Worm (Caenorhabditis elegans) whole organism, L1 larva: ENCODE results near the gene Y73B6BL.289.

Source experiments
- C16A3.4 ChIP-seq: fragments of 150-350 bp; optimal IDR thresholded peaks from 2 replicates; lab custom pipeline; 2014; ENCODE audit warnings: missing biosample characterization, missing genetic modification characterization
- C34B4.2 ChIP-seq: sonication (generic microtip); optimal IDR thresholded peaks from 2 replicates; lab custom pipeline; 2017; ENCODE audit warnings: mild to moderate bottlenecking, missing genetic modification characterization, missing compliant biosample characterization
- Y116A8C.19 ChIP-seq: sonication (generic microtip); optimal IDR thresholded peaks from 2 replicates; lab custom pipeline; 2016; ENCODE audit warnings: missing compliant biosample characterization, missing genetic modification characterization, borderline replicate concordance
- ama-1 ChIP-seq: fragments of 150-350 bp; optimal IDR thresholded peaks from 2 replicates; lab custom pipeline; 2014
- ceh-82 ChIP-seq, 3 experiments: fragments of 150-350 bp in 1 of 3; sonication (generic microtip) in 2 of 3; optimal IDR thresholded peaks; 2 replicates each; lab custom pipeline; 2014 to 2017; ENCODE audit warnings: missing biosample characterization in 3 of 3, missing genetic modification characterization in 3 of 3
- ceh-90 ChIP-seq: sonication (generic microtip); optimal IDR thresholded peaks from 2 replicates; lab custom pipeline; 2016; ENCODE audit warnings: missing genetic modification characterization, missing compliant biosample characterization
- ces-1 ChIP-seq: fragments of 150-350 bp; optimal IDR thresholded peaks from 2 replicates; lab custom pipeline; 2014; ENCODE audit warnings: missing biosample characterization, missing genetic modification reagents, missing genetic modification characterization
- efl-1 ChIP-seq, 4 experiments: fragments of 150-350 bp; optimal IDR thresholded peaks in 3 of 4; peaks in 1 of 4; 1 replicate in 1 of 4; 2 replicates in 3 of 4; lab custom pipeline; 2014; ENCODE audit warnings: missing biosample characterization in 2 of 4, missing genetic modification characterization in 2 of 4, missing genetic modification reagents in 2 of 4
- egl-13 ChIP-seq: sonication (generic microtip); optimal IDR thresholded peaks from 2 replicates; lab custom pipeline; 2016; ENCODE audit warnings: missing genotype, missing genetic modification reagents, missing genetic modification characterization, missing compliant biosample characterization
- egl-27 ChIP-seq, 2 experiments: fragments of 150-350 bp in 1 of 2; sonication (generic microtip); optimal IDR thresholded peaks; 3 replicates each; lab custom pipeline; 2017 to 2018; ENCODE audit warnings: missing biosample characterization in 2 of 2, missing genetic modification characterization in 2 of 2, missing genetic modification reagents in 2 of 2
- fkh-10 ChIP-seq: sonication (generic microtip); optimal IDR thresholded peaks from 2 replicates; lab custom pipeline; 2017; ENCODE audit warnings: missing biosample characterization, missing genetic modification reagents, missing genetic modification characterization
- fkh-4 ChIP-seq: sonication (generic microtip); optimal IDR thresholded peaks from 2 replicates; lab custom pipeline; 2016; ENCODE audit warnings: missing compliant biosample characterization, missing genetic modification characterization, borderline replicate concordance
- fkh-8 ChIP-seq: sonication (generic microtip); optimal IDR thresholded peaks from 2 replicates; lab custom pipeline; 2016; ENCODE audit warnings: mild to moderate bottlenecking, missing genetic modification characterization, missing compliant biosample characterization
- grh-1 ChIP-seq: fragments of 200-800 bp; sonication (Bioruptor generic); IDR thresholded peaks from 2 replicates; pipeline ENCODE4 v1.3.6; 2022; ENCODE audit warnings: missing genetic modification reagents, missing genetic modification characterization, missing compliant biosample characterization
- hlh-17 ChIP-seq: fragments of 200-800 bp; sonication (Bioruptor generic); optimal IDR thresholded peaks from 2 replicates; lab custom pipeline; 2018; ENCODE audit warnings: missing genetic modification characterization, mild to moderate bottlenecking, missing compliant biosample characterization, moderate library complexity, borderline replicate concordance
- lin-14 ChIP-seq: fragments of 200-800 bp; sonication (Bioruptor generic); optimal IDR thresholded peaks from 2 replicates; lab custom pipeline; 2018; ENCODE audit warnings: mild to moderate bottlenecking, missing genetic modification characterization, moderate library complexity, missing compliant biosample characterization
- lir-3 ChIP-seq: sonication (generic microtip); optimal IDR thresholded peaks from 2 replicates; lab custom pipeline; 2016; ENCODE audit warnings: mild to moderate bottlenecking, missing genetic modification characterization, moderate library complexity, missing compliant biosample characterization; ENCODE audit not compliant: poor library complexity
- mab-9 ChIP-seq: fragments of 200-800 bp; sonication (Bioruptor generic); IDR thresholded peaks from 2 replicates; pipeline ENCODE4 v1.3.6; 2022; ENCODE audit warnings: missing genetic modification reagents, missing genetic modification characterization, missing compliant biosample characterization
- mdl-1 ChIP-seq, 2 experiments: fragments of 150-350 bp; optimal IDR thresholded peaks; 2 replicates each; lab custom pipeline; 2014 to 2017; ENCODE audit warnings: missing biosample characterization in 2 of 2, missing genetic modification characterization in 2 of 2, inconsistent platforms in 1 of 2
- mep-1 ChIP-seq: fragments of 150-350 bp; optimal IDR thresholded peaks from 2 replicates; lab custom pipeline; 2014; ENCODE audit warnings: missing biosample characterization, missing genetic modification characterization
- nhr-11 ChIP-seq: fragments of 150-350 bp; optimal IDR thresholded peaks from 2 replicates; lab custom pipeline; 2014; ENCODE audit warnings: missing biosample characterization, missing genetic modification characterization
- nhr-19 ChIP-seq: fragments of 200-800 bp; sonication (Bioruptor generic); conservative IDR thresholded peaks from 2 replicates; pipeline ENCODE4 v1.3.6; 2022; ENCODE audit warnings: missing genetic modification characterization, missing compliant biosample characterization
- nhr-20 ChIP-seq: sonication (generic microtip); optimal IDR thresholded peaks from 2 replicates; lab custom pipeline; 2016; ENCODE audit warnings: mild to moderate bottlenecking, missing genetic modification characterization, missing compliant biosample characterization
- nhr-28 ChIP-seq: fragments of 150-350 bp; optimal IDR thresholded peaks from 2 replicates; lab custom pipeline; 2014; ENCODE audit warnings: missing biosample characterization, missing genetic modification characterization
- nhr-47 ChIP-seq: sonication (generic microtip); optimal IDR thresholded peaks from 2 replicates; lab custom pipeline; 2016; ENCODE audit warnings: mild to moderate bottlenecking, missing genetic modification characterization, moderate library complexity, missing compliant biosample characterization
- nhr-77 ChIP-seq: fragments of 150-350 bp; optimal IDR thresholded peaks from 2 replicates; lab custom pipeline; 2014; ENCODE audit warnings: missing biosample characterization, missing genetic modification characterization
- nhr-85 ChIP-seq: sonication (generic microtip); peaks from one replicate; lab custom pipeline; 2016; ENCODE audit warnings: missing genetic modification characterization, inconsistent platforms, missing compliant biosample characterization
- pax-3 ChIP-seq: fragments of 200-800 bp; sonication (Bioruptor generic); optimal IDR thresholded peaks from 2 replicates; lab custom pipeline; 2018; ENCODE audit warnings: mild to moderate bottlenecking, missing genetic modification characterization, moderate library complexity, missing compliant biosample characterization
- rnt-1 ChIP-seq: sonication (generic microtip); optimal IDR thresholded peaks from 2 replicates; lab custom pipeline; 2016; ENCODE audit warnings: mild to moderate bottlenecking, missing genetic modification characterization, moderate library complexity, missing compliant biosample characterization
- skn-1 ChIP-seq: fragments of 150-350 bp; optimal IDR thresholded peaks from 2 replicates; lab custom pipeline; 2014; ENCODE audit warnings: missing biosample characterization, missing genetic modification characterization
- snpc-4 ChIP-seq: fragments of 150-350 bp; optimal IDR thresholded peaks from 2 replicates; lab custom pipeline; 2014; ENCODE audit warnings: missing biosample characterization, missing genetic modification characterization
- unc-130 ChIP-seq: fragments of 150-350 bp; optimal IDR thresholded peaks from 2 replicates; lab custom pipeline; 2017; ENCODE audit warnings: missing biosample characterization, missing genetic modification characterization, inconsistent platforms
- unc-30 ChIP-seq: sonication (generic microtip); optimal IDR thresholded peaks from 2 replicates; lab custom pipeline; 2017; ENCODE audit warnings: missing biosample characterization, missing genetic modification characterization
- unc-62 ChIP-seq: fragments of 150-350 bp; optimal IDR thresholded peaks from 2 replicates; lab custom pipeline; 2014; ENCODE audit warnings: missing biosample characterization, missing genetic modification reagents, missing genetic modification characterization
- unc-86 ChIP-seq: sonication (generic microtip); optimal IDR thresholded peaks from 2 replicates; lab custom pipeline; 2016; ENCODE audit warnings: missing genetic modification characterization, missing compliant biosample characterization
- unc-98 ChIP-seq: fragments of 200-800 bp; sonication (Bioruptor generic); IDR thresholded peaks from 2 replicates; pipeline ENCODE4 v1.3.6; 2022; ENCODE audit warnings: missing genetic modification characterization, missing compliant biosample characterization
- xbp-1 ChIP-seq: sonication (generic microtip); optimal IDR thresholded peaks from 2 replicates; lab custom pipeline; 2016; ENCODE audit warnings: missing genetic modification characterization, missing compliant biosample characterization
- ztf-4 ChIP-seq: fragments of 150-350 bp; optimal IDR thresholded peaks from 2 replicates; lab custom pipeline; 2014; ENCODE audit warnings: missing biosample characterization, missing genetic modification characterization

Gene Y73B6BL.289

DNA sequence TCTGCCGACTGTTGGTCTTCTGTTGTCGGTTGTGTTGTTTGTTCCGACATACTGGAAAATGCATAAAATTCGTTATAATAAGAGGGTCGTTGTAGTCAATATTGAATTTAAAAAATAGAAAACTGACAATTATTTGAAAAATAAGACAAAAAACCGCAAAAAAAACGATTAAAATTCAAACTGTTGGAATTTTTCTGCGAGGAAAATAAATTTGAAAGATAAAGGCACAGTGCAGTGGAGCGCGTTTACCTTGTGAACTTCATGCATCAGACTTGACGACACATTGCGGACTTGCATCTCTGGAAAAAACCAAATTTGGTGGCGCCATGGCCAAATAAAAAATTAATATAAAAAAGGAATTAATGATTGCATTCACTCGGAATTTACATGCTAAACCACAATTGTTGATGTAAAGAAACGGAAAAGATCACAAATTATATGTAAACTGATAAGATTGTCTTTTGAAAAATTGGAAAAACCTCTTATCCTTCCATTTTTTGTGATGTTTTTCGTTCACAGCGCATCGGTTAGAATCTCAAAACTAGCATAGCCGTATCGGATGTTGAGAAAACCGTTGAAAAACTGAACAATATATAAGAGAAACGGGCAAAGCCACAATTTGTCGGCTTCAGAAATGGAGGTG lies 29.3 kb downstream of the Y73B6BL.289 start, which contains the start of the genes hrpf-2 and bli-6 (continued):
- TF ChIP-seq nhr-11 (no peak), mep-1 (tag; lab: Kevin White, UChicago) (peak; percentile 92), nhr-77 (peak; percentile 58), efl-1 (optimal IDR thresholded peaks at IDR 0.05; lab: Kevin White, UChicago) (peak; percentile 87), efl-1 (GFP tag; optimal IDR thresholded peaks at IDR 0.05 in 1 of 2; lab: Kevin White, UChicago) (peak; percentile 83 to 98), nhr-20 (tag; lab: Kevin White, UChicago) (peak; percentile 78), egl-13 (peak; percentile 54), skn-1 (tag; lab: Kevin White, UChicago) (peak; percentile 91), lin-14 (GFP tag; lab: Kevin White, UChicago) (peak; percentile 77), fkh-8 (tag; lab: Kevin White, UChicago) (peak; percentile 64)

DNA sequence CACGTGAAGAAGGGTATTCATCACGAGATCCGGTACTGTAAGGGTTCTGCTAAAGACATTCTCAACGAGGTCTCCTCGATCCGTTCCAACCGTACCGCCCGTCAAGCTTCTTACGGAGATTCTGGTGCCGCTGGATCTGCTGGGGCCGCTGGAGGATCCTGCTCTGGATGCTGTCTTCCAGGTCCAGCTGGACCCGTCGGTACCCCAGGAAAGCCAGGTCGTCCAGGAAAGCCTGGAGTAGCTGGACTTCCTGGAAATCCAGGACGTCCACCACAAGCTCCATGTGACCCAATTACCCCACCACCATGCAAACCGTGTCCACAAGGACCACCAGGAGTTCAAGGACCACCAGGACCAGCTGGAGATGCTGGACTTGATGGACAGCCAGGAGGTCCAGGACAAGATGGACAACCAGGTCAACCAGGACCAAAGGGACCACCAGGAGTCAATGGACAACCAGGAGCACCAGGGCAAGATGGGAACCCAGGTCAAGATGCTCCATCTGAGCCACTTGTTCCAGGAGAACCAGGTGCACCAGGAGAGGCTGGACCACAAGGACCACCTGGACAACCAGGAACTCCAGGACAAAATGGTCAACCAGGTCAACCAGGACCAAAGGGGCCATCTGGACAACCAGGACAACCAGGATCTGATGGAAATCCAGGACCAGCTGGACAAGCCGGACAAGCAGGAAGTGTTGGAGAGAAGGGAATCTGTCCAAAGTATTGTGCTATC lies 30.2 kb downstream of the Y73B6BL.289 start:
- TF ChIP-seq nhr-85 (tag; lab: Kevin White, UChicago) (no peak), unc-62 (GFP tag; lab: Kevin White, UChicago) (no peak), C34B4.2 (tag; lab: Kevin White, UChicago) (no peak), ceh-82 (tag; optimal IDR thresholded peaks at IDR 0.05; lab: Kevin White, UChicago) (no peak), lir-3 (tag; lab: Kevin White, UChicago) (no peak), unc-130 (tag; lab: Kevin White, UChicago) (no peak), hlh-17 (GFP tag; lab: Kevin White, UChicago) (no peak), nhr-77 (no peak), mdl-1 (tag; optimal IDR thresholded peaks at IDR 0.05; lab: Kevin White, UChicago) (no peak), fkh-10 (GFP tag; lab: Kevin White, UChicago) (no peak), Y116A8C.19 (tag; lab: Kevin White, UChicago) (no peak), nhr-28 (tag; lab: Kevin White, UChicago) (no peak), ama-1 (lab: Kevin White, UChicago) (no peak), grh-1 (no peak), lin-14 (GFP tag; lab: Kevin White, UChicago) (no peak), nhr-47 (tag; lab: Kevin White, UChicago) (no peak), nhr-19 (no peak), fkh-8 (tag; lab: Kevin White, UChicago) (no peak), efl-1 (optimal IDR thresholded peaks at IDR 0.05; lab: Kevin White, UChicago) (no peak), efl-1 (GFP tag; optimal IDR thresholded peaks at IDR 0.05 in 1 of 2; lab: Kevin White, UChicago) (no peak)

DNA sequence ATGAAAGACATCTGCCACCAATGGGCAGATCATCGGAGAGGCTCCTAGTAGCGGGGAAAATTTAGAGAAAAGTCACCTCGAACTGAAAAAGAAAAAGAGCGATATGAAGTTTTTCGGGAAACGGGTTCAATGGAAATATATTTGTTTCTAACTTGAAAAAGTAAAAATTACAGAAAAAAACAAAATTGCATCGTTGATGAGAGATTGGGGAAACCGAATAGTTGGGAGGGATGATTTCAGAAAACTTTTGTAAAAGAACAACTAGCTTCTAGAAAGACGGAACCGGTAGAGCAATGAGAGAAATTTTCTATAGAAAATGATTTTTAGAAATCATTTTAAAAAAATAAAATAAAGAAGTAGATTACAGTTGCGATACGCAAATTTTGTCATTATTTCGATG lies 31.1 kb downstream of the Y73B6BL.289 start:
- TF ChIP-seq ztf-4 (tag; lab: Kevin White, UChicago) (no peak), ces-1 (no peak), unc-86 (tag; lab: Kevin White, UChicago) (no peak), pax-3 (tag; lab: Kevin White, UChicago) (no peak), snpc-4 (tag; lab: Kevin White, UChicago) (no peak), unc-30 (tag; lab: Kevin White, UChicago) (no peak), egl-27 (tag; optimal IDR thresholded peaks at IDR 0.05; lab: Kevin White, UChicago) (no peak), C16A3.4 (tag; lab: Kevin White, UChicago) (no peak), unc-62 (GFP tag; lab: Kevin White, UChicago) (no peak), unc-98 (GFP tag; lab: Robert Waterston, UW) (no peak)

DNA sequence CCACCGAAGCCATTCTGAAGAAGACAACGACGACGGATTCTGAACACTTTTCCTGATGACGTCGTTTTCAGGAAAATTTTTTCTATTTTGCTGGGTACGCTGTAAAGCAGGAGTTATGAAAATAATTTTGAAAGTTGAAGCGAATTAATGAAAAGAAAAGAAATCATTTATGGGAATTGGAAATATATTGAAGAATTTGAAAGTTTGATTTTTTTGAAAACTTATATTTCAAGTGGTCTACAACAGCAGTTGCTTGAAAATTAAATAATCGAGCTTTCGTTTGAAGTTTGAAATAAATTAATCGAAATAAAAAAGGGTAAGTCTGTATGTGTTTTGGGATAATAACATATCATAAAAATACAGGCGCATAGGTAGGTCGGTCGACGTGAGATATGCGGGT lies 36.7 kb downstream of the Y73B6BL.289 start, which contains the start of gene shl-1:
Gene shl-1 (minus strand): TSS at position 101 of the 400 bp plus-strand sequence.
- TF ChIP-seq mab-9 (GFP tag; lab: Robert Waterston, UW) (no peak), ceh-90 (no peak), ces-1 (no peak), grh-1 (no peak), rnt-1 (tag; lab: Kevin White, UChicago) (no peak), xbp-1 (tag; lab: Kevin White, UChicago) (no peak), lin-14 (GFP tag; lab: Kevin White, UChicago) (no peak), lir-3 (tag; lab: Kevin White, UChicago) (no peak), fkh-4 (tag; lab: Kevin White, UChicago) (no peak), nhr-47 (tag; lab: Kevin White, UChicago) (no peak), skn-1 (tag; lab: Kevin White, UChicago) (no peak)
